Fruit fly (Drosophila melanogaster): ENCODE results near the gene CG17107.

- TF ChIP-seq usp (GFP tag; optimal IDR thresholded peaks at IDR 0.05) (no peak), CG8478 (optimal IDR thresholded peaks at IDR 0.05) (no peak)
These were observed 4.0 kb upstream of the CG17107 start for dm6 chr2L:10677715-10678088.

Data from whole organism.